Fruit fly (Drosophila melanogaster) whole organism, pupa: ENCODE data around the gene CG15221.

ENCODE experiments used
- CG10348 ChIP-seq: fragments of 200-800 bp; sonication (Bioruptor generic); IDR thresholded peaks from 2 replicates; pipeline ENCODE4 v1.3.6; 2022; ENCODE audit warnings: missing biosample characterization, missing genetic modification characterization
- CG12605 ChIP-seq: fragments of 200-800 bp; sonication (Bioruptor generic); IDR thresholded peaks from 2 replicates; pipeline ENCODE4 v1.3.6; 2022; ENCODE audit warnings: missing biosample characterization, missing genetic modification characterization
- CG13204 ChIP-seq: fragments of 200-800 bp; sonication (Bioruptor generic); optimal IDR thresholded peaks from 2 replicates; lab custom pipeline; 2018; ENCODE audit warnings: missing biosample characterization, mild to moderate bottlenecking, missing genetic modification characterization, moderate library complexity
- CG14655 ChIP-seq: fragments of 200-800 bp; sonication (Bioruptor generic); optimal IDR thresholded peaks from 3 replicates; lab custom pipeline; 2017; ENCODE audit warnings: mild to moderate bottlenecking, missing biosample characterization, missing genetic modification reagents, missing genetic modification characterization
- CG15710 ChIP-seq: fragments of 200-800 bp; sonication (Bioruptor generic); optimal IDR thresholded peaks from 2 replicates; lab custom pipeline; 2018; ENCODE audit warnings: missing biosample characterization, mild to moderate bottlenecking, missing genetic modification characterization, moderate library complexity
- CG17806 ChIP-seq: fragments of 200-800 bp; sonication (Bioruptor generic); optimal IDR thresholded peaks from 2 replicates; lab custom pipeline; 2018; ENCODE audit warnings: missing biosample characterization, mild to moderate bottlenecking, missing genetic modification characterization, moderate library complexity
- CG32121 ChIP-seq: fragments of 200-800 bp; sonication (Bioruptor generic); IDR thresholded peaks from 2 replicates; pipeline ENCODE4 v1.3.6; 2022; ENCODE audit warnings: missing biosample characterization, missing genetic modification characterization
- CG34367 ChIP-seq: fragments of 200-800 bp; sonication (Bioruptor generic); optimal IDR thresholded peaks from 2 replicates; lab custom pipeline; 2018; ENCODE audit warnings: missing biosample characterization, mild to moderate bottlenecking, missing genetic modification characterization
- CG4496 ChIP-seq: fragments of 200-800 bp; sonication (Bioruptor generic); IDR thresholded peaks from 3 replicates; pipeline ENCODE4 v1.3.6; 2022; ENCODE audit warnings: missing biosample characterization, missing genetic modification characterization
- CG8159 ChIP-seq: fragments of 200-800 bp; sonication (Bioruptor generic); optimal IDR thresholded peaks from 3 replicates; lab custom pipeline; 2018; ENCODE audit warnings: missing biosample characterization, mild to moderate bottlenecking, missing genetic modification characterization, moderate library complexity
- CG8301 ChIP-seq: fragments of 200-800 bp; sonication (Bioruptor generic); optimal IDR thresholded peaks from 2 replicates; lab custom pipeline; 2018; ENCODE audit warnings: missing biosample characterization, mild to moderate bottlenecking, missing genetic modification characterization
- CG9948 ChIP-seq: fragments of 200-800 bp; sonication (Bioruptor generic); optimal IDR thresholded peaks from 2 replicates; lab custom pipeline; 2018; ENCODE audit warnings: missing biosample characterization, mild to moderate bottlenecking, missing genetic modification characterization, moderate library complexity
- D1 ChIP-seq: fragments of 200-800 bp; sonication (Bioruptor generic); optimal IDR thresholded peaks from 2 replicates; lab custom pipeline; 2018; ENCODE audit warnings: missing biosample characterization, mild to moderate bottlenecking, missing genetic modification characterization, moderate library complexity
- EcR ChIP-seq: fragments of 200-800 bp; sonication (Bioruptor generic); optimal IDR thresholded peaks from 3 replicates; lab custom pipeline; 2019; ENCODE audit warnings: missing biosample characterization, missing genetic modification characterization, mild to moderate bottlenecking, moderate library complexity, missing genetic modification reagents
- Ets98B ChIP-seq: fragments of 200-800 bp; sonication (Bioruptor generic); IDR thresholded peaks from 2 replicates; pipeline ENCODE4 v1.3.6; 2022; ENCODE audit warnings: missing biosample characterization, missing genetic modification characterization
- Pif1A ChIP-seq: fragments of 200-800 bp; sonication (Bioruptor generic); optimal IDR thresholded peaks from 3 replicates; lab custom pipeline; 2016; ENCODE audit warnings: missing biosample characterization, missing genetic modification characterization
- Pif1B ChIP-seq: fragments of 200-800 bp; sonication (Bioruptor generic); optimal IDR thresholded peaks from 3 replicates; lab custom pipeline; 2016; ENCODE audit warnings: missing biosample characterization, missing genetic modification characterization
- Snoo ChIP-seq: fragments of 200-800 bp; sonication (Bioruptor generic); optimal IDR thresholded peaks from 3 replicates; lab custom pipeline; 2017; ENCODE audit warnings: missing biosample characterization, mild to moderate bottlenecking, missing genetic modification characterization, inconsistent platforms
- fd96Ca ChIP-seq: fragments of 200-800 bp; sonication (Bioruptor generic); IDR thresholded peaks from 3 replicates; pipeline ENCODE4 v1.3.6; 2022; ENCODE audit warnings: missing biosample characterization, missing genetic modification characterization
- gl ChIP-seq: fragments of 200-800 bp; sonication (Bioruptor generic); optimal IDR thresholded peaks from 2 replicates; lab custom pipeline; 2018; ENCODE audit warnings: missing biosample characterization, mild to moderate bottlenecking, missing genetic modification characterization
- rn ChIP-seq: fragments of 200-800 bp; sonication (Bioruptor generic); IDR thresholded peaks from 2 replicates; pipeline ENCODE4 v1.3.6; 2022; ENCODE audit warnings: missing biosample characterization, missing genetic modification characterization

The CG15221 gene

dm6 chrX:11683480-11683879 lies 40.6 kb upstream of the CG15221 start:
- TF ChIP-seq EcR (peak; percentile 45), fd96Ca (GFP tag; lab: Robert Waterston, UW) (peak; percentile 22; the same call in 1 of the 3 replicates), CG15710 (tag; lab: Kevin White, UChicago) (no peak), CG10348 (GFP tag; lab: Robert Waterston, UW) (no peak), Snoo (peak; percentile 46), CG4496 (GFP tag; lab: Robert Waterston, UW) (peak; percentile 55; the same call in 1 of the 3 replicates), Pif1B (no peak), CG14655 (GFP tag; lab: Kevin White, UChicago) (no peak), CG32121 (GFP tag; lab: Robert Waterston, UW) (peak; percentile 36), gl (tag; lab: Kevin White, UChicago) (no peak), Ets98B (GFP tag; lab: Robert Waterston, UW) (peak; percentile 70), CG12605 (0 out of 2 replicates have a peak, but pooled peaks have one; percentile 21), CG13204 (peak; percentile 97)

- TF ChIP-seq CG12605 (peak; percentile 36; the same call in 1 of the 2 replicates), Ets98B (GFP tag; lab: Robert Waterston, UW) (peak; percentile 5; the same call in 1 of the 2 replicates), CG17806 (tag; lab: Kevin White, UChicago) (no peak), CG32121 (GFP tag; lab: Robert Waterston, UW) (peak; percentile 43; the same call in 1 of the 2 replicates), CG9948 (tag; lab: Kevin White, UChicago) (peak; percentile 13), Pif1B (no peak), D1 (tag; lab: Kevin White, UChicago) (no peak), CG15710 (tag; lab: Kevin White, UChicago) (peak; percentile 26), CG4496 (GFP tag; lab: Robert Waterston, UW) (peak; percentile 43; the same call in 1 of the 3 replicates), EcR (peak; percentile 29), CG34367 (tag; lab: Kevin White, UChicago) (peak; percentile 26), CG13204 (peak; percentile 60), Pif1A (GFP tag; lab: Kevin White, UChicago) (peak; percentile 50), fd96Ca (GFP tag; lab: Robert Waterston, UW) (peak; percentile 50; the same call in 1 of the 3 replicates), gl (tag; lab: Kevin White, UChicago) (no peak), rn (no peak), Snoo (peak; percentile 21), CG8301 (tag; lab: Kevin White, UChicago) (no peak), CG8159 (tag; lab: Kevin White, UChicago) (peak; percentile 43), CG14655 (GFP tag; lab: Kevin White, UChicago) (peak; percentile 39), CG10348 (GFP tag; lab: Robert Waterston, UW) (no peak)
Measured at dm6 chrX:11684462-11684861, 39.6 kb upstream of the CG15221 start.

- TF ChIP-seq Snoo (peak; percentile 60), CG4496 (GFP tag; lab: Robert Waterston, UW) (no peak), CG9948 (tag; lab: Kevin White, UChicago) (peak; percentile 88), CG32121 (GFP tag; lab: Robert Waterston, UW) (peak; percentile 14; the same call in 1 of the 2 replicates), rn (no peak), CG15710 (tag; lab: Kevin White, UChicago) (peak; percentile 91), Pif1B (peak; percentile 38), CG17806 (tag; lab: Kevin White, UChicago) (peak; percentile 86), EcR (peak; percentile 93), fd96Ca (GFP tag; lab: Robert Waterston, UW) (no peak), Pif1A (GFP tag; lab: Kevin White, UChicago) (peak; percentile 72), gl (tag; lab: Kevin White, UChicago) (peak; percentile 51), CG10348 (GFP tag; lab: Robert Waterston, UW) (no peak), CG8159 (tag; lab: Kevin White, UChicago) (peak; percentile 89), CG14655 (GFP tag; lab: Kevin White, UChicago) (peak; percentile 87), Ets98B (GFP tag; lab: Robert Waterston, UW) (peak; percentile 66), CG34367 (tag; lab: Kevin White, UChicago) (peak; percentile 85), D1 (tag; lab: Kevin White, UChicago) (peak; percentile 70), CG12605 (no peak), CG8301 (tag; lab: Kevin White, UChicago) (peak; percentile 78), CG13204 (peak; percentile 52)
Measured at dm6 chrX:11685918-11686640, 38.0 kb upstream of the CG15221 start.

dm6 chrX:11686675-11687074 lies 37.4 kb upstream of the CG15221 start:
- TF ChIP-seq EcR (peak; percentile 33), CG14655 (GFP tag; lab: Kevin White, UChicago) (no peak), CG12605 (no peak)
- TF ChIP-seq, all 21 proteins: peak for 1

dm6 chrX:11687666-11688492 lies 36.2 kb upstream of the CG15221 start:
- no peak for TF ChIP-seq rn
- TF ChIP-seq EcR: peak; percentile 15
